Worm (Caenorhabditis elegans) whole organism, midembryonic: Measurements from ENCODE around the gene col-166.

Experiments
- cog-1 ChIP-seq: sonication (generic microtip); optimal IDR thresholded peaks from 2 replicates; lab custom pipeline; 2016; ENCODE audit warnings: missing genetic modification characterization, missing compliant biosample characterization
- flt-1 ChIP-seq: fragments of 200-800 bp; sonication (Bioruptor generic); IDR thresholded peaks from 2 replicates; pipeline ENCODE4 v1.3.6; 2022; ENCODE audit warnings: missing genetic modification characterization, missing compliant biosample characterization
- klf-2 ChIP-seq: fragments of 200-800 bp; sonication (Bioruptor generic); conservative IDR thresholded peaks from 2 replicates; pipeline ENCODE4 v1.3.6; 2022; ENCODE audit warnings: missing genetic modification reagents, missing genetic modification characterization, missing compliant biosample characterization
- med-1 ChIP-seq: sonication (generic microtip); optimal IDR thresholded peaks from 2 replicates; lab custom pipeline; 2017; ENCODE audit warnings: missing genetic modification characterization, mild to moderate bottlenecking, missing compliant biosample characterization, antibody characterized with exemption, missing genetic modification reagents; ENCODE audit not compliant: insufficient read depth
- ref-1 ChIP-seq: fragments of 200-800 bp; sonication (Bioruptor generic); conservative IDR thresholded peaks from 2 replicates; pipeline ENCODE4 v1.3.6; 2022; ENCODE audit warnings: missing genetic modification reagents, missing genetic modification characterization, missing compliant biosample characterization
- tab-1 ChIP-seq: fragments of 200-800 bp; sonication (Bioruptor generic); IDR thresholded peaks from 2 replicates; pipeline ENCODE4 v1.3.6; 2022; ENCODE audit warnings: missing genetic modification characterization, missing compliant biosample characterization
- ztf-23 ChIP-seq: fragments of 200-800 bp; sonication (Bioruptor generic); IDR thresholded peaks from 2 replicates; pipeline ENCODE4 v1.3.6; 2022; ENCODE audit warnings: missing genetic modification reagents, missing genetic modification characterization, missing compliant biosample characterization
- ztf-29 ChIP-seq: fragments of 200-800 bp; sonication (Bioruptor generic); IDR thresholded peaks from 2 replicates; pipeline ENCODE4 v1.3.6; 2022; ENCODE audit warnings: missing genetic modification reagents, missing genetic modification characterization, missing compliant biosample characterization

DNA sequence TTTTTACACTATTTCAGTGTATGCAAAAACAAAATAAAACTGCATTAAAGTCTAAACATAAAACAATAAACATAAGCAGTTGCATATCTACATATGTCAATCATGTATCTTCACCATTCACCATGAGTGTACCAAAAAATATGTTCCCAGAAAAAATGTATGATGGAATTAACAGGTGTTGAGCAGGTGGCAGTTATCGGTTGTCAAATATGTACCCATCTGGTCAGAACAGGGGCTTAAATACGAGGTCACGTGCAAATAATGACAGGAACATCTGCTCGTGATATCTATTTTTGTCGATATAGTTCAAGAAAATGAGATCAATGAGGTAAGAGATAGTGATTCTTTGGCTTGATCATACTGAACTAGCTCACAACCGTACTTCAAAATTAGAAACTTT lies 20.7 kb upstream of the col-166 start:
- no peak for TF ChIP-seq ztf-29 (GFP tag; lab: Robert Waterston, UW)
- no peak for TF ChIP-seq cog-1 (tag; lab: Kevin White, UChicago)
- no peak for TF ChIP-seq klf-2 (GFP tag; lab: Robert Waterston, UW)
- TF ChIP-seq flt-1 (GFP tag; lab: Robert Waterston, UW), result no peak
- TF ChIP-seq ref-1 (GFP tag; lab: Robert Waterston, UW), result no peak
- no peak for TF ChIP-seq ztf-23
- no peak for TF ChIP-seq med-1 (GFP tag; lab: Kevin White, UChicago)
- TF ChIP-seq tab-1 (GFP tag; lab: Robert Waterston, UW), result no peak
